Worm (Caenorhabditis elegans) whole organism, L2 larva: ENCODE data around the gene frpr-14.

ENCODE experiments used
- F13H6.1 ChIP-seq: sonication (generic microtip); optimal IDR thresholded peaks from 2 replicates; lab custom pipeline; 2016; ENCODE audit warnings: missing genetic modification characterization, missing compliant biosample characterization
- aly-2 ChIP-seq: fragments of 150-350 bp; optimal IDR thresholded peaks from 2 replicates; lab custom pipeline; 2014; ENCODE audit warnings: missing biosample characterization, missing genetic modification characterization
- ama-1 ChIP-seq: fragments of 150-350 bp; optimal IDR thresholded peaks from 2 replicates; lab custom pipeline; 2018; ENCODE audit warnings: inconsistent platforms
- ceh-82 ChIP-seq: fragments of 150-350 bp; optimal IDR thresholded peaks from 2 replicates; lab custom pipeline; 2014; ENCODE audit warnings: missing biosample characterization, missing genetic modification characterization
- lin-39 ChIP-seq: fragments of 150-350 bp; optimal IDR thresholded peaks from 2 replicates; lab custom pipeline; 2014; ENCODE audit warnings: missing biosample characterization, missing genetic modification reagents, missing genetic modification characterization
- lsy-2 ChIP-seq, 2 experiments: fragments of 150-350 bp in 1 of 2; sonication (generic microtip) in 1 of 2; optimal IDR thresholded peaks; 2 replicates each; lab custom pipeline; 2014 to 2017; ENCODE audit warnings: missing biosample characterization in 2 of 2, missing genetic modification characterization in 2 of 2
- mdl-1 ChIP-seq, 2 experiments: fragments of 150-350 bp in 1 of 2; sonication (generic microtip) in 1 of 2; optimal IDR thresholded peaks; 2 replicates each; lab custom pipeline; 2017; ENCODE audit warnings: missing biosample characterization in 2 of 2, missing genetic modification characterization in 2 of 2
- nhr-77 ChIP-seq: fragments of 150-350 bp; optimal IDR thresholded peaks from 2 replicates; lab custom pipeline; 2014; ENCODE audit warnings: missing biosample characterization, missing genetic modification characterization
- zag-1 ChIP-seq: fragments of 150-350 bp; optimal IDR thresholded peaks from 2 replicates; lab custom pipeline; 2014; ENCODE audit warnings: missing biosample characterization, missing genetic modification characterization
- ztf-11 ChIP-seq: sonication (generic microtip); optimal IDR thresholded peaks from 2 replicates; lab custom pipeline; 2017; ENCODE audit warnings: missing biosample characterization, missing genetic modification characterization

DNA sequence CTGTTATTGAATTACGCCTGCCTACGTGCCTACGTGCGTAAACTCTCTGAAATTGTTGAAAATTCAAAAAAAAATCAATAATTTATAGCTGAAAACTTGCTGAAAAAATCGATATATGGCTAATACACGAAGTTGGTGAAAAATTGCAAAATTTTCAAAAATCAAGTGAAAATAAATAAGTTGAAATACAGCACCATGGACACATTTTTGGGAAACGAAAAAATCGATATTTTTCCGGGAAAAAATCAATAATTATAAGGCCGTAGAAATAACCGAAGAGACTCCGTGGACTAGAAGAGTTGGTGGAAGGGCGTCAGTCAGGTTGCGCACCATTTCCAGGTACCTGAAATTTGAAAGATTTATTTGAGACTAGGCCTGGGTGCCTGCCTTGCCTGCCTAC is 36.1 kb upstream of the frpr-14 start:
- TF ChIP-seq lin-39 (tag; lab: Kevin White, UChicago) (no peak), ama-1 (lab: Kevin White, UChicago) (no peak), lsy-2 (tag; optimal IDR thresholded peaks at IDR 0.05; lab: Kevin White, UChicago) (no peak), aly-2 (tag; lab: Kevin White, UChicago) (no peak), F13H6.1 (tag; lab: Kevin White, UChicago) (no peak), mdl-1 (tag; optimal IDR thresholded peaks at IDR 0.05; lab: Kevin White, UChicago) (no peak), ceh-82 (tag; lab: Kevin White, UChicago) (no peak), ztf-11 (no peak), nhr-77 (no peak), zag-1 (tag; lab: Kevin White, UChicago) (no peak)
